Worm (Caenorhabditis elegans): ENCODE measurements around the gene lips-7.
"Not testable (repeated sequence)": the region's sequence is repeated elsewhere in the genome, so short reads cannot be mapped to it uniquely, and the experiment has no call there.

Gene lips-7

DNA sequence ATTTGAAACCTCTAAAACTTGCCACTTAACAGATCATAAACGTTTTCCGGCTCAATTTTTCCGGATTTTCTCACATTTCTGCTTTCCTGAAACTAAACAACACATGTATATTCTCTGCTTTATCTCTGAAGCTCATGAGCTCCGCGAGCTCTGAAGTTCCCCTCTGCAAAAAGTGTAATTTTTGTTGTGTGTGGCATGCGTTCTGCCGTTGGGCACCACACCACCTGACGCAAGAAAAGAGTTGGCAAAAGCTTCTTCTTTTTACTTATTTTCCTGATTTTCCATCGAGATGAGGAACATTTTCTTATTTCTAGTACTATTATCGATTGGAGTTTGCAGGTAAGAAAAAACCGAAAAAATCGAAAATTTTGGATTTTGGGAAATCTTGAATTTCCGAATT is 25.3 kb upstream of the lips-7 start, which contains the start of gene lgc-34:
TSS of gene lgc-34 (plus strand) at position 200 of the 400 bp plus-strand sequence.
- TF ChIP-seq vab-15 (tag; optimal IDR thresholded peaks at IDR 0.05) (no peak), pag-3 (tag; optimal IDR thresholded peaks at IDR 0.05; ENCODE audit: borderline replicate concordance, insufficient read depth) (peak; percentile 99), rnt-1 (tag; optimal IDR thresholded peaks at IDR 0.05) (peak; percentile 36)

DNA sequence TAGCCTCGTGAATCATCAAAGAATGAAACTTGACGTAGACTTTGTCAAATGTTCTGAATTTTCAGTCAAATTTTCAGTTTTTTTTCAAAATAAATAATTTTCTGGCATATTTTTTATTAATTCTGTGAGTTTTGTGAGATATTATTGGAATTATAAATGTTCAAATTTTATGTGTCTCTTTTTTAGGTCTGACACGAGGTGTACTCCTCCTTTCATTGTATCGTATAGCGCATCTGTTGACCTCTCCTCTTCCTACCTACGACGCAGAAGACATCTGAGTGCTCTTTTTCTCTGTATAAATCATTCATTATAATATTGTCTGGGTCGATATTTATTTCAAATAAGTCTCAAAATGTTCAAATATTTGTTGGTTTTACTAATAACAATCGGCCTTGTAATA is 16.4 kb upstream of the lips-7 start, which contains the start of gene T27A1.3:
TSS of gene T27A1.3 (plus strand) at position 301 of the 400 bp plus-strand sequence.
- TF ChIP-seq nhr-77 (tag; optimal IDR thresholded peaks at IDR 0.05); aha-1 (tag; optimal IDR thresholded peaks at IDR 0.05); lin-35 (GFP tag; optimal IDR thresholded peaks at IDR 0.05): not testable (repeated sequence)

DNA sequence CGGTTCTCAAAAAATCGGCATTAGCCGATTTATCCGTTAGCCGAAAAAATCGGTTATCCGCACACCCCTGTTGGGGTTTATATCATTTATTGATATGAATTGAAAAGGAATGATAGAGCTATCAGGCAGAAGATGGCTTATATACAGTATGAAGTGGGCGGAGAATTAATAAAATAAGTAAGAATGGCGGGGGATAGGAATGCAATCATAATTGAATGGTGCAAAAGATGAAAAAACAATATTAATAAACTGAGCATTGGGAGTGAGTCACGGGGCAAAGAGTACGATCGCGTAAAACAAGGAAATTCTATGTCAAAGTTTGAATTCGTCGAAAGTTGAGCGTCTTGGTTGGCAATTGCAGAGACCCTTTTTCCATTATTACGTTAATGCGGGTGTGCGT is 14.9 kb upstream of the lips-7 start, which contains the start of gene T27A1.2:
TSS of gene T27A1.2 (minus strand) at position 101 of the 400 bp plus-strand sequence.
- TF ChIP-seq pax-3 (tag; optimal IDR thresholded peaks at IDR 0.05), result no peak
- no peak for TF ChIP-seq grh-1 (GFP tag; IDR thresholded peaks at IDR 0.05)
- TF ChIP-seq ceh-63 (GFP tag; optimal IDR thresholded peaks at IDR 0.05), result no peak
- no peak for TF ChIP-seq nhr-28 (tag; optimal IDR thresholded peaks at IDR 0.05)
- TF ChIP-seq snu-23 (GFP tag; optimal IDR thresholded peaks at IDR 0.05), result no peak
- no peak for TF ChIP-seq nhr-11 (tag; optimal IDR thresholded peaks at IDR 0.05)
- TF ChIP-seq fkh-4 (tag; optimal IDR thresholded peaks at IDR 0.05; ENCODE audit: borderline replicate concordance), result no peak
- TF ChIP-seq lin-15B (tag; optimal IDR thresholded peaks at IDR 0.05), result no peak
- no peak for TF ChIP-seq lin-39 (tag; optimal IDR thresholded peaks at IDR 0.05)
- no peak for TF ChIP-seq skn-1 (tag; optimal IDR thresholded peaks at IDR 0.05)
- TF ChIP-seq ceh-88 (GFP tag; IDR thresholded peaks at IDR 0.05), result no peak
- TF ChIP-seq ama-1 (optimal IDR thresholded peaks at IDR 0.05), result no peak
- no peak for TF ChIP-seq C16A3.4 (tag; optimal IDR thresholded peaks at IDR 0.05)
- no peak for TF ChIP-seq F16B12.6 (tag; optimal IDR thresholded peaks at IDR 0.05)
- no peak for TF ChIP-seq isw-1 (GFP tag; IDR thresholded peaks at IDR 0.05)
- TF ChIP-seq hlh-17 (GFP tag; optimal IDR thresholded peaks at IDR 0.05; ENCODE audit: borderline replicate concordance), result no peak
- no peak for TF ChIP-seq nhr-20 (tag; optimal IDR thresholded peaks at IDR 0.05)
- TF ChIP-seq sup-37 (GFP tag; optimal IDR thresholded peaks at IDR 0.05), result no peak
- no peak for TF ChIP-seq nhr-85 (tag)
- no peak for TF ChIP-seq nhr-77 (tag; optimal IDR thresholded peaks at IDR 0.05)

DNA sequence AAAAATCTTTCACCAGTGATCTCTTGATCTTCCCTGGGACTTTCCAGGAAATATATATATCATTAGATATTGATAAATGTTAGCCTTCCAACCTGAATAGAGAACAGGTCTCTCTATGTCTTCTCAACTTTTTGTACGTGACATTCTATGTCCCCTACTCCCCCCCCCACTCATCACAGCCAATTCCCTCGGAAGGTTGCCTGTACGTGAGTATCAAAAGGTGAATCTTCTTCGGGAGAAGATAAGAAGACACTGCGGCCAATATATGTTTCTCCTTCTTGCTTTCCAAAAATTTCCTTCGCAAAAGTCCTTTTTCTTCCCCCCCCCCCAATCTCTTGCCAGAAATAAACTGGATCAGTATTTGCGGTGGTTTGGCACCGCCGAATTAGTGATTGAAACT is 9.2 kb upstream of the lips-7 start:
- no peak for TF ChIP-seq zag-1 (tag; optimal IDR thresholded peaks at IDR 0.05)
- no peak for TF ChIP-seq hlh-4 (tag; optimal IDR thresholded peaks at IDR 0.05)
- TF ChIP-seq sox-4 (tag; optimal IDR thresholded peaks at IDR 0.05), result no peak
- TF ChIP-seq ceh-63 (GFP tag; optimal IDR thresholded peaks at IDR 0.05), result no peak
- no peak for TF ChIP-seq sptf-1 (tag; optimal IDR thresholded peaks at IDR 0.05)
- peak in 1 of 6 experiments; percentile 76 for TF ChIP-seq elt-3 (tag; optimal IDR thresholded peaks at IDR 0.05)
- no peak for TF ChIP-seq aha-1 (tag; optimal IDR thresholded peaks at IDR 0.05)
- no peak for TF ChIP-seq efl-3 (GFP tag; optimal IDR thresholded peaks at IDR 0.05)
- TF ChIP-seq blmp-1 (tag; optimal IDR thresholded peaks at IDR 0.05), result peak; percentile 87
- TF ChIP-seq C04F5.9 (tag; optimal IDR thresholded peaks at IDR 0.05), result no peak
- no peak for TF ChIP-seq elt-2 (tag; optimal IDR thresholded peaks at IDR 0.05)
- TF ChIP-seq jun-1 (tag; optimal IDR thresholded peaks at IDR 0.05), result no peak

DNA sequence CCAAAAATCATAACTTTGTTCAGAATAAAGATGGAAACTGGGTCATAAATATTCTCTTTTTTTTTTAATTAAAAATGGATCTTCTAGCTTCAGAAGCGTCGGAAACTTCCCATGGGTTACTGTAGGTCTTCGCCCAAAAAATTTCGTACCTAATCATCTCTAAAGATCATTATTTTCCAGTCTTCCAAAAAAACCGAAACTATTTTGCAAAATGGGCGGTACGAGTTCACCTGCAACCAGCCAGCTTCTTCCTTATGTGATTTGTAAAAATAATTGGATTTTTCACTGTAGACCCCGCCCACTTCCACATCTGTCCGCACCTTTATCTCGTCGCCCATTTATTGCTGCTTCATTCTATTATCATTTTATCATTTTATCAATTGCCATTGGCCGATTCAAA is 5.2 kb upstream of the lips-7 start, which contains the start of gene mlt-10:
TSS of gene mlt-10 (plus strand) at position 301 of the 400 bp plus-strand sequence.
- TF ChIP-seq mep-1 (tag; optimal IDR thresholded peaks at IDR 0.05), result no peak
- no peak for TF ChIP-seq tbx-2 (tag; optimal IDR thresholded peaks at IDR 0.05)
- no peak for TF ChIP-seq unc-30 (tag; optimal IDR thresholded peaks at IDR 0.05)
- TF ChIP-seq alr-1 (tag; optimal IDR thresholded peaks at IDR 0.05; ENCODE audit: borderline replicate concordance), result no peak
- TF ChIP-seq mdl-1 (tag; optimal IDR thresholded peaks at IDR 0.05), result no peak
- TF ChIP-seq lin-15B (tag; optimal IDR thresholded peaks at IDR 0.05), result no peak
- TF ChIP-seq ztf-11 (tag; optimal IDR thresholded peaks at IDR 0.05), result no peak
- no peak for TF ChIP-seq C34B4.2 (tag; optimal IDR thresholded peaks at IDR 0.05)
- no peak for TF ChIP-seq unc-62 (GFP tag; optimal IDR thresholded peaks at IDR 0.05)
- no peak for TF ChIP-seq lin-14 (GFP tag; optimal IDR thresholded peaks at IDR 0.05)
- TF ChIP-seq lin-35 (GFP tag; optimal IDR thresholded peaks at IDR 0.05), result no peak
- no peak for TF ChIP-seq unc-130 (tag; optimal IDR thresholded peaks at IDR 0.05)
